Fruit fly (Drosophila melanogaster): ENCODE data around the gene WASp.

The WASp gene

DNA sequence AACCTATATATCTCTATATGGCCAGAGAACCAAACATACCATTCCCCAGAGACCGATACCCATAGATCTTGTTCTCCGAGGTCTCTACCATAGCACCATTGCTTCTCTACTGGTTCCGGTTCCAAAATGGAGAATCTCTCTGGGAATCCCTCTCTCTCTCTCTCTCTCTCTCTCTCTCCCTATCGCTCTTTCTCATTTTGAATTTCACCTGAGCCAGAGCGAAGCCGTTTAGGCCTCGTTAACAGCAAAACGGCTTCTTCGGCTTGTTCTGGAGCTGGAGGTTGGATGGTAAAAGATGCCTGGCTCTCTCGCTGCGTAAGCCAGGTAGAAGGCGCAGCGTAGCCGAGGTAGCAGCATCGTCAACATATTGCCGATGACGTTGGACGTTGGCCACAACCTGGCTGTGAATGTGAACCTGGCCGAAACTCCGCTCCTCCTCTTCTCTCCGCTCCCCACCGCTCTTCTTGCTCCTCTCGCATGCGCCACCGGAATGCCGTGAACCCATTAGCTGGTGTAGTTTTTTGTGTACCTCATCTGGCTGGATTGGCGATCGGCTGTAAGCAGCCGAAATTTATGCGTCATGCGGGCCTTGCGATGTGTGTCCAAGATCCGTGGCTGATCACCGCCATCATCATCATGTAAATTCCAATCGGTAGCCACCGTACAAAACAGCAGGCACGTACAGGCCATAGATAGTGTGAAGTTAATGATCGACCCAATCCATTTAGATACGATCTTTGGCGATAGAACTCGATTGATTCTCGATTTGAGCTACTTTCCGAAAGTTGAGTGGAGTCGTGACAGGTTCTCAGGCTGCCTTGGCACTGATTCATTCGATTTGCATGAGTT, 29.7 kb upstream of the WASp start:
- TF ChIP-seq Clk (GFP tag; optimal IDR thresholded peaks at IDR 0.05) = no peak
- no peak for TF ChIP-seq CG7045 (GFP tag; optimal IDR thresholded peaks at IDR 0.05)
- no peak for TF ChIP-seq toe (GFP tag; optimal IDR thresholded peaks at IDR 0.05)
- TF ChIP-seq cnc (optimal IDR thresholded peaks at IDR 0.05) = no peak
- no peak for TF ChIP-seq CG5204 (GFP tag; optimal IDR thresholded peaks at IDR 0.05)
- no peak for TF ChIP-seq bab1 (GFP tag; optimal IDR thresholded peaks at IDR 0.05)
- TF ChIP-seq CG7101 (tag; optimal IDR thresholded peaks at IDR 0.05) = no peak

DNA sequence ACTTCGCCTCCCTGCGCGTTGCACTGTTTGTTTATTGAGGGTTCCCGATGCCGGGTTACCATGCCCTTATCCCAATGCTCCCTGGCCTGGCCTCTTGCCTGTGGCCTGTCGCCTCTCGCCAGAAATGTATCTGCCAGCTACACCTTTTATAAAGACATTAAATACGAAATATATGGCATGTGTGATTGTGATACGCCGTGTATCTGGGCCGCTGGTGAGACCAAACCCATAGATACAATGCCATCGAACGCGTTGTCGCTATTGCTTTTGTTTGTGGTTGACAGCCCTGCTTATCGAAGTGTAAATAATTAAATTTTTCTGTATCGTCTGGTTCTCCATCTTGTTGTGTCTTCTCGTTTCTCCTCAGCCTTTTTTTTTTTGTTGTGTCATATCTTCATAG, 28.8 kb upstream of the WASp start:
- TF ChIP-seq CG7045 (GFP tag; optimal IDR thresholded peaks at IDR 0.05) (no peak), toe (GFP tag; optimal IDR thresholded peaks at IDR 0.05) (no peak), CG7101 (tag; optimal IDR thresholded peaks at IDR 0.05) (no peak), Hr96 (GFP tag; optimal IDR thresholded peaks at IDR 0.05) (no peak), CG12768 (GFP tag; optimal IDR thresholded peaks at IDR 0.05) (no peak)

DNA sequence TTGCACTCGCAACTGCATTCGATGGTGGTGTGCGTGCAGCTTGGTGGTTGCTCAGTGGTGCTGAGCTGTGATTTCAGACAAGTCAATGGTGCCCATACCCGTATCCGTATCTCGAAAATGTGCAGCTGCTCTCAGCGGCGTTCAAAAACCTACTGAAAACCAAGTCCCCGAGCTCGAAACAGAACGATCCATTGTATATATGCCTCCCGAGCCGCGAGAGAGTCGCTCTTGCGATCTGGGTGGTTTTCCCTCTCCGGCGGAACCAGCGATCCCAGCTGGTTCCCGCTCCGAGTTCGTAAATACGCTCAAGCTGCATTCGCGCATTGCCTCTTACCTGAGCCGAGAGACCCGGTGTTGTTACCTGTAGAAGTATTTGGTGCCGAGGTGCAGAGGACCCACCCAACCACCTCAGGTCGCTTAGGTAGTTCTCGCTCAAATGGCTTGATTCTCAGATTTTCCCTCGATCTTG, 27.3 kb upstream of the WASp start, which contains the start of gene Inx3:
Gene Inx3, minus strand, starts transcription at position 440 of the 469 bp plus-strand sequence.
- TF ChIP-seq CG12768 (GFP tag; optimal IDR thresholded peaks at IDR 0.05) (no peak), CG7045 (GFP tag; optimal IDR thresholded peaks at IDR 0.05) (no peak), CG5204 (GFP tag; optimal IDR thresholded peaks at IDR 0.05) (no peak), Clk (GFP tag; optimal IDR thresholded peaks at IDR 0.05) (no peak), CG11617 (GFP tag; optimal IDR thresholded peaks at IDR 0.05) (no peak), Mnt (GFP tag; optimal IDR thresholded peaks at IDR 0.05) (peak; percentile 45), kay (GFP tag; ENCODE audit: borderline replicate concordance) (no peak), toe (GFP tag; optimal IDR thresholded peaks at IDR 0.05) (no peak), pad (GFP tag; optimal IDR thresholded peaks at IDR 0.05) (peak; percentile 7), tj (GFP tag; optimal IDR thresholded peaks at IDR 0.05) (peak; percentile 82), CG33017 (tag; optimal IDR thresholded peaks at IDR 0.05) (no peak), bab1 (GFP tag; optimal IDR thresholded peaks at IDR 0.05) (peak; percentile 60), CG14711 (tag; optimal IDR thresholded peaks at IDR 0.05) (no peak), Hr96 (GFP tag; optimal IDR thresholded peaks at IDR 0.05) (no peak), cic (GFP tag; optimal IDR thresholded peaks at IDR 0.05) (peak; percentile 18), CG7101 (tag; optimal IDR thresholded peaks at IDR 0.05) (peak; percentile 12), ovo (GFP tag; optimal IDR thresholded peaks at IDR 0.05) (no peak)

DNA sequence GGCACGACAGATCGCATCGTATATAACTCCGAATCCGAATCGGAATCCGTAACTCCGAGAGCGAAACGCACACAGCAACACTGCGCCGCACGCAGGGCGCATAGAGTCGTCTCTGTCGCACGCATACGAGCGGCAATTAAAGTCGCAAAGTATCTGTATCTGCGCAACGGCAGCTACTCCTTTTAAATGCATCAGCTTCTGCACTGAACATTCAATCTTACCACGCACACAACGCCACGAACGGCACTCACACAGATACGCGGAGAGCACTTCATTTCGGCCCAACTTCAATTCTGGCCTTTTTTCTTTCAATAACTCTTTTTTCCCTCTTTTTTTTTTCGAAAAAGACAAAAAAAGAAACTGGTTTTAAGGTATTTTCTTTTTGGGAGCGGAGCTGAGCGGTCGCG, 26.4 kb upstream of the WASp start:
- no peak for TF ChIP-seq Clk (GFP tag; optimal IDR thresholded peaks at IDR 0.05)
- TF ChIP-seq CG5204 (GFP tag; optimal IDR thresholded peaks at IDR 0.05) = no peak
- TF ChIP-seq tj (GFP tag; optimal IDR thresholded peaks at IDR 0.05) = peak; percentile 27
- no peak for TF ChIP-seq Crg-1 (GFP tag; optimal IDR thresholded peaks at IDR 0.05)
- TF ChIP-seq CG7101 (tag; optimal IDR thresholded peaks at IDR 0.05) = no peak
- TF ChIP-seq cnc (optimal IDR thresholded peaks at IDR 0.05) = no peak
- no peak for TF ChIP-seq CG1620 (GFP tag; optimal IDR thresholded peaks at IDR 0.05)

DNA sequence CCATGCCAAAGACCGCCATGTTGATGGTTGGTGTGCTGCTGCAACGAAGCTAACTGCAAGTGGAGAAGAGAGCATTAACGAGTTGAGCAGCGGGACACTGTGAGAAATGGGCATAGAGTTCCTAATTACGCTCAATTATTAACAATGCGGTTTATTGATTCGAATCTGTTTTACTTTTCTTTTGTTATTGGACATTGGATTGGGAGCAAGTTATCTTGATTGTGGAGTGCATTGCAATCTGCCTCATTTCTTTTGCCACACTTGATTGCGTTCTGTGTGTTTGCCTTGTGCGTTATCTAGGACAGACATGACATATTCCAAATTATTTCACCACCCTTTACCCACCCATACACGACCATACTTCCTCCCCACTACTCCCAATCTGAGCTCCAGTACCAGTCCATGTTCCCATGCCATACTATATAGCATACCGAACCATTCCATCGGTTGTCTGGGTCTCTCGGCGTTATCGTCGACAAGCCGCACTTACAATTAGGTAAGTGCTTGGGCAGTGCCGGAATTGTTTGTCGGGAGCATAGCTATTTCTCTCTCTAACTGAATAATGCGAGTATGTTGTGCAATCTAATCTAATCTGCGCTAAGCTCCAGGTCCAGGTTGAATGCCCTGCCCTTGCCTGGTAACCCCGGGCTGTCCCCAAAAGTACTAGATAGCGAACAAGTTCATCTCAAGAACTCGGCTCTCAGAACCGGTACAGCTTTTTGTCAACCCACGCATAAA, 25.6 kb upstream of the WASp start:
- TF ChIP-seq bab1 (GFP tag; optimal IDR thresholded peaks at IDR 0.05) (no peak), CG5204 (GFP tag; optimal IDR thresholded peaks at IDR 0.05) (no peak), toe (GFP tag; optimal IDR thresholded peaks at IDR 0.05) (no peak)

DNA sequence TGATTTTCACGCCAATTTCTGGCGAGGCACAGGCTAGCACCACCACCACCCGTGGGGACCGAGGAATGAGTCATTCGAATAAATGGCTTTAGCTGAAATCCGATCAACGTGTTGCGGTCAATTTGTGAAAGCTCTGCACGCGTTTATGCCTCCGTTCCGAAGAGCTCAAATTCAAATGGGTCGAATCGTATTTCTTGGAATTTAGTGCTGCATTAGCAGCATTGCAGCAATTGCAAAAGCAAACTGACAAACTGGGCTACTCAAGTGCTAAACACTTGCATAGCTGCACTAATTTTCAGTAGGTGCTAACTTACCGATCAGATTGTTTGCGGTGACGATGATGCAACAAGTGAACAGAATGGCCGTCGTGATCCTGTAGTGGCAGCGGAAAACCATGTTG, 25.0 kb upstream of the WASp start:
- no peak for TF ChIP-seq CG33017 (tag; optimal IDR thresholded peaks at IDR 0.05)
- TF ChIP-seq tj (GFP tag; optimal IDR thresholded peaks at IDR 0.05) = peak; percentile 92

DNA sequence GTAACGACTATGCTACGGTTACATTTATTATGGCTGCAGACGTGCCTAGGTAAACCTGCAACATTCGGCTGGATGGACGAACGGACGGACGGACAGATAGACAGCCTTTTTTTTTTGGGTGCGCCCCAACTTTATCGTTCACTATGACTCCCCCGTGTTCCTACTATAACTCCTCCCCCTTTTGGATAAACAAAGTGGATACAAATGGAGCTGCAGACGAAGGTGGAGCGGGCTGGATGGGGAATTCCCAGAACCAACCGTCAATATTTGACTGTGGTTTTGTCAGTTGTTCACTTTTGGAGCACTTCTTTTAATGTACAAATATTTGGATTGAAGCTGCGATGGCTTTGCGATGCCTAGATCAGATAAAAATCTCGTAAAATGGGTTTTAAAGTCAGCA, 24.3 kb upstream of the WASp start:
- no peak for TF ChIP-seq cic (GFP tag; optimal IDR thresholded peaks at IDR 0.05)
- TF ChIP-seq CG33017 (tag; optimal IDR thresholded peaks at IDR 0.05) = no peak
- TF ChIP-seq bab1 (GFP tag; optimal IDR thresholded peaks at IDR 0.05) = no peak
- no peak for TF ChIP-seq CG11617 (GFP tag; optimal IDR thresholded peaks at IDR 0.05)
- TF ChIP-seq Crg-1 (GFP tag; optimal IDR thresholded peaks at IDR 0.05) = no peak
- no peak for TF ChIP-seq cnc (optimal IDR thresholded peaks at IDR 0.05)
- no peak for TF ChIP-seq toe (GFP tag; optimal IDR thresholded peaks at IDR 0.05)
- TF ChIP-seq CG7045 (GFP tag; optimal IDR thresholded peaks at IDR 0.05) = no peak
- no peak for TF ChIP-seq CG5204 (GFP tag; optimal IDR thresholded peaks at IDR 0.05)
- TF ChIP-seq tj (GFP tag; optimal IDR thresholded peaks at IDR 0.05) = no peak
- no peak for TF ChIP-seq CG7101 (tag; optimal IDR thresholded peaks at IDR 0.05)
- TF ChIP-seq CG12768 (GFP tag; optimal IDR thresholded peaks at IDR 0.05) = no peak

Measured in whole organism, adult.